Fruit fly (Drosophila melanogaster) whole organism, embryonic: Measurements from ENCODE around the gene CG46303.

Experiments
- Adf1 ChIP-seq: fragments of 200-800 bp; sonication (Bioruptor generic); IDR thresholded peaks from 2 replicates; pipeline ENCODE4 v1.3.6; 2022; ENCODE audit warnings: missing biosample characterization, missing genetic modification characterization
- CG12391 ChIP-seq: fragments of 200-800 bp; sonication (Bioruptor generic); optimal IDR thresholded peaks from 3 replicates; lab custom pipeline; 2018; ENCODE audit warnings: missing biosample characterization, mild to moderate bottlenecking, missing genetic modification characterization, moderate library complexity
- CG1603 ChIP-seq: fragments of 200-800 bp; sonication (Bioruptor generic); optimal IDR thresholded peaks from 2 replicates; lab custom pipeline; 2019; ENCODE audit warnings: missing biosample characterization, mild to moderate bottlenecking, missing genetic modification characterization, moderate library complexity
- CG2199 ChIP-seq: fragments of 200-800 bp; sonication (Bioruptor generic); IDR thresholded peaks from 3 replicates; pipeline ENCODE4 v1.3.6; 2022; ENCODE audit warnings: missing biosample characterization, missing genetic modification characterization
- CG2202 ChIP-seq: fragments of 200-800 bp; sonication (Bioruptor generic); optimal IDR thresholded peaks from 2 replicates; lab custom pipeline; 2018; ENCODE audit warnings: missing biosample characterization, mild to moderate bottlenecking, missing genetic modification characterization
- CG30431 ChIP-seq: fragments of 200-800 bp; sonication (Bioruptor generic); optimal IDR thresholded peaks from 2 replicates; lab custom pipeline; 2017; ENCODE audit warnings: missing biosample characterization, missing genetic modification characterization
- CG3065 ChIP-seq: fragments of 200-800 bp; sonication (Bioruptor generic); optimal IDR thresholded peaks from 2 replicates; lab custom pipeline; 2016; ENCODE audit warnings: missing biosample characterization, missing genetic modification characterization
- CG34376 ChIP-seq: fragments of 200-800 bp; sonication (Bioruptor generic); optimal IDR thresholded peaks from 2 replicates; lab custom pipeline; 2018; ENCODE audit warnings: missing biosample characterization, mild to moderate bottlenecking, missing genetic modification characterization
- CG6683 ChIP-seq: fragments of 200-800 bp; sonication (Bioruptor generic); optimal IDR thresholded peaks from 2 replicates; lab custom pipeline; 2017; ENCODE audit warnings: missing biosample characterization, mild to moderate bottlenecking, missing genetic modification characterization, missing genetic modification reagents
- CG8290 ChIP-seq, 3 experiments: fragments of 200-800 bp; sonication (Bioruptor generic); optimal IDR thresholded peaks; 2 replicates each; lab custom pipeline; 2016 to 2019; ENCODE audit warnings: missing biosample characterization in 3 of 3, missing genetic modification characterization in 3 of 3, mild to moderate bottlenecking in 2 of 3, moderate library complexity in 1 of 3
- CG9727 ChIP-seq: fragments of 200-800 bp; sonication (Bioruptor generic); optimal IDR thresholded peaks from 3 replicates; lab custom pipeline; 2017; ENCODE audit warnings: missing biosample characterization, mild to moderate bottlenecking, missing genetic modification characterization
- Doc2 ChIP-seq: fragments of 200-800 bp; sonication (Bioruptor generic); IDR thresholded peaks from 2 replicates; pipeline ENCODE4 v1.3.6; 2022; ENCODE audit warnings: missing biosample characterization, missing genetic modification characterization
- Dp ChIP-seq: fragments of 200-800 bp; sonication (Bioruptor generic); optimal IDR thresholded peaks from 2 replicates; lab custom pipeline; 2018; ENCODE audit warnings: missing biosample characterization, mild to moderate bottlenecking, missing genetic modification characterization, moderate library complexity
- Drgx ChIP-seq: fragments of 200-800 bp; sonication (Bioruptor generic); IDR thresholded peaks from 2 replicates; pipeline ENCODE4 v1.3.6; 2022; ENCODE audit warnings: missing biosample characterization, missing genetic modification characterization
- E2f2 ChIP-seq: fragments of 200-800 bp; sonication (Bioruptor generic); IDR thresholded peaks from 2 replicates; pipeline ENCODE4 v1.3.6; 2022; ENCODE audit warnings: missing biosample characterization, missing genetic modification characterization
- HmgD ChIP-seq: fragments of 200-800 bp; sonication (Bioruptor generic); optimal IDR thresholded peaks from 3 replicates; lab custom pipeline; 2016; ENCODE audit warnings: missing biosample characterization, missing genetic modification characterization
- Med ChIP-seq: fragments of 200-800 bp; sonication (Bioruptor generic); peaks from one replicate; lab custom pipeline; 2016; ENCODE audit warnings: missing biosample characterization, missing genetic modification characterization, mild to moderate bottlenecking, inconsistent platforms, moderate library complexity
- Opbp ChIP-seq: fragments of 200-800 bp; sonication (Bioruptor generic); IDR thresholded peaks from 3 replicates; pipeline ENCODE4 v1.3.6; 2022; ENCODE audit warnings: missing biosample characterization, missing genetic modification characterization; ENCODE audit not compliant: partially characterized antibody
- Pdp1 ChIP-seq, 2 experiments: fragments of 200-800 bp; sonication (Bioruptor generic); optimal IDR thresholded peaks; 3 replicates each; lab custom pipeline; 2016; ENCODE audit warnings: missing biosample characterization in 2 of 2, missing genetic modification characterization in 2 of 2, mild to moderate bottlenecking in 1 of 2, moderate library complexity in 1 of 2
- Sry-β ChIP-seq: fragments of 200-800 bp; sonication (Bioruptor generic); optimal IDR thresholded peaks from 2 replicates; lab custom pipeline; 2018; ENCODE audit warnings: missing biosample characterization, mild to moderate bottlenecking, missing genetic modification characterization, moderate library complexity
- ab ChIP-seq: fragments of 200-800 bp; sonication (Bioruptor generic); optimal IDR thresholded peaks from 2 replicates; lab custom pipeline; 2016; ENCODE audit warnings: missing biosample characterization, missing genetic modification characterization
- bbx ChIP-seq: fragments of 200-800 bp; sonication (Bioruptor generic); IDR thresholded peaks from 2 replicates; pipeline ENCODE4 v1.3.6; 2022; ENCODE audit warnings: missing biosample characterization, missing genetic modification characterization; ENCODE audit not compliant: partially characterized antibody
- chinmo ChIP-seq: fragments of 200-800 bp; sonication (Bioruptor generic); IDR thresholded peaks from 4 replicates; pipeline ENCODE4 v1.3.6; 2022; ENCODE audit warnings: missing biosample characterization, missing genetic modification characterization; ENCODE audit not compliant: partially characterized antibody
- crp ChIP-seq, 2 experiments: fragments of 200-800 bp; sonication (Bioruptor generic); optimal IDR thresholded peaks; 2 replicates in 1 of 2; 3 replicates in 1 of 2; lab custom pipeline; 2017; ENCODE audit warnings: missing biosample characterization in 2 of 2, missing genetic modification characterization in 2 of 2, mild to moderate bottlenecking in 1 of 2, moderate library complexity in 1 of 2
- cwo ChIP-seq: fragments of 200-800 bp; sonication (Bioruptor generic); optimal IDR thresholded peaks from 3 replicates; lab custom pipeline; 2017; ENCODE audit warnings: missing biosample characterization, missing genetic modification characterization, mild to moderate bottlenecking, moderate library complexity, missing genetic modification reagents
- eve ChIP-seq, 2 experiments: fragments of >200 bp; optimal IDR thresholded peaks; 2 replicates each; lab custom pipeline; 2017; ENCODE audit warnings: missing biosample characterization in 2 of 2, missing genetic modification characterization in 2 of 2
- exex ChIP-seq: fragments of 200-800 bp; sonication (Bioruptor generic); optimal IDR thresholded peaks from 4 replicates; lab custom pipeline; 2018; ENCODE audit warnings: missing biosample characterization, mild to moderate bottlenecking, missing genetic modification characterization, moderate library complexity
- gce ChIP-seq: fragments of 200-800 bp; sonication (Bioruptor generic); IDR thresholded peaks from 3 replicates; pipeline ENCODE4 v1.3.6; 2022; ENCODE audit warnings: missing biosample characterization, missing genetic modification characterization
- grn ChIP-seq: fragments of 200-800 bp; sonication (Bioruptor generic); optimal IDR thresholded peaks from 3 replicates; lab custom pipeline; 2017; ENCODE audit warnings: missing biosample characterization, missing genetic modification characterization
- jigr1 ChIP-seq: fragments of 200-800 bp; sonication (Bioruptor generic); IDR thresholded peaks from 3 replicates; pipeline ENCODE4 v1.3.6; 2022; ENCODE audit warnings: missing biosample characterization, missing genetic modification characterization
- mirr ChIP-seq: fragments of 200-800 bp; sonication (Bioruptor generic); optimal IDR thresholded peaks from 3 replicates; lab custom pipeline; 2018; ENCODE audit warnings: missing biosample characterization, mild to moderate bottlenecking, missing genetic modification characterization
- pros ChIP-seq: fragments of 200-800 bp; sonication (Bioruptor generic); optimal IDR thresholded peaks from 3 replicates; lab custom pipeline; 2019; ENCODE audit warnings: missing biosample characterization, mild to moderate bottlenecking, missing genetic modification characterization, moderate library complexity
- repo ChIP-seq: fragments of 200-800 bp; sonication (Bioruptor generic); optimal IDR thresholded peaks from 2 replicates; lab custom pipeline; 2016; ENCODE audit warnings: missing biosample characterization, missing genetic modification characterization
- sc ChIP-seq, 3 experiments: fragments of >200 bp in 2 of 3; fragments of 200-800 bp in 1 of 3; sonication (Bioruptor generic) in 1 of 3; optimal IDR thresholded peaks; 2 replicates in 2 of 3; 3 replicates in 1 of 3; lab custom pipeline; 2017; ENCODE audit warnings: mild to moderate bottlenecking in 1 of 3, missing biosample characterization in 1 of 3, missing genetic modification characterization in 1 of 3, missing genetic modification reagents in 1 of 3
- stwl ChIP-seq: fragments of 200-800 bp; sonication (Bioruptor generic); optimal IDR thresholded peaks from 3 replicates; lab custom pipeline; 2018; ENCODE audit warnings: missing biosample characterization, mild to moderate bottlenecking, missing genetic modification characterization, moderate library complexity
- sug ChIP-seq: fragments of 200-800 bp; optimal IDR thresholded peaks from 2 replicates; lab custom pipeline; 2019; ENCODE audit warnings: missing biosample characterization, mild to moderate bottlenecking, missing genetic modification characterization, moderate library complexity
- trem ChIP-seq: fragments of 200-800 bp; optimal IDR thresholded peaks from 3 replicates; lab custom pipeline; 2019; ENCODE audit warnings: missing biosample characterization, mild to moderate bottlenecking, missing genetic modification characterization, moderate library complexity

The CG46303 gene

DNA sequence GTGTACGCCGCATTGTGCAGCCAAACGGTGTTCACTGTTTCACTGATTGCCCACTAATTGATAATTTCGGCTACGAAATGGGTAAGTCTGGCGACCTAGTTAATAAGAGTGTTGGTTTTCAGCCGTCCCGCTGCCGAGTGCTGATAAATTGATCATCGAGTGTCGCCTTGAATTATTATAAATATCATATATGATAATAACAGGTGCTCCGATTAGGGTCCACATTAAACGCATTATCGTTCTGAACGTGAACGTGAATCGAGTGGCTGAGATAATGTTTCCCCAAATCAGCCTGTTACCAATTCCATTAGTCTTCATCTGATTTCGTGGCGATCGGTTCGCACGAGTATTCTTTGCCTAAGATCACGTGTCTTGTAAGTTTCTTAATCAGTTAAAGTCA, 19.5 kb downstream of the CG46303 start:
- TF ChIP-seq Sry-β (GFP tag; lab: Kevin White, UChicago): no peak
- TF ChIP-seq HmgD: no peak
- TF ChIP-seq mirr (GFP tag; lab: Kevin White, UChicago): peak; percentile 75
- TF ChIP-seq grn: peak; percentile 82
- TF ChIP-seq sug: peak; percentile 74
- TF ChIP-seq jigr1 (GFP tag; lab: Robert Waterston, UW): no peak
- peak; percentile 73 for TF ChIP-seq CG34376 (GFP tag; lab: Kevin White, UChicago)
- TF ChIP-seq cwo: peak; percentile 88
- TF ChIP-seq sc (optimal IDR thresholded peaks at IDR 0.05; lab: Kevin White, UChicago): no peak
- TF ChIP-seq sc (GFP tag; optimal IDR thresholded peaks at IDR 0.05; lab: Kevin White, UChicago): no peak
- TF ChIP-seq Med (GFP tag; lab: Kevin White, UChicago): peak; percentile 21
- TF ChIP-seq Pdp1 (GFP tag; optimal IDR thresholded peaks at IDR 0.05; lab: Kevin White, UChicago): peak in 1 of 2 experiments; percentile 22
- TF ChIP-seq eve (GFP tag; optimal IDR thresholded peaks at IDR 0.05; lab: Kevin White, UChicago): no peak
- 0 out of 4 replicates have a peak, but pooled peaks have one; percentile 17 for TF ChIP-seq chinmo (GFP tag; lab: Robert Waterston, UW)
- no peak for TF ChIP-seq pros (GFP tag; lab: Kevin White, UChicago)
- no peak for TF ChIP-seq CG2202 (tag; lab: Kevin White, UChicago)
- no peak for TF ChIP-seq Opbp (GFP tag; lab: Robert Waterston, UW)
- no peak for TF ChIP-seq bbx (GFP tag; lab: Robert Waterston, UW)
- peak; percentile 96 for TF ChIP-seq exex (tag; lab: Kevin White, UChicago)
- TF ChIP-seq E2f2 (GFP tag; lab: Robert Waterston, UW): no peak
- no peak for TF ChIP-seq trem
- no peak for TF ChIP-seq CG30431
- TF ChIP-seq CG8290 (GFP tag; optimal IDR thresholded peaks at IDR 0.05; lab: Kevin White, UChicago): no peak
- TF ChIP-seq CG8290 (tag; optimal IDR thresholded peaks at IDR 0.05; lab: Kevin White, UChicago): no peak
- TF ChIP-seq CG6683 (GFP tag; lab: Kevin White, UChicago): no peak
- no peak for TF ChIP-seq stwl (tag; lab: Kevin White, UChicago)
- no peak for TF ChIP-seq CG12391 (tag; lab: Kevin White, UChicago)

DNA sequence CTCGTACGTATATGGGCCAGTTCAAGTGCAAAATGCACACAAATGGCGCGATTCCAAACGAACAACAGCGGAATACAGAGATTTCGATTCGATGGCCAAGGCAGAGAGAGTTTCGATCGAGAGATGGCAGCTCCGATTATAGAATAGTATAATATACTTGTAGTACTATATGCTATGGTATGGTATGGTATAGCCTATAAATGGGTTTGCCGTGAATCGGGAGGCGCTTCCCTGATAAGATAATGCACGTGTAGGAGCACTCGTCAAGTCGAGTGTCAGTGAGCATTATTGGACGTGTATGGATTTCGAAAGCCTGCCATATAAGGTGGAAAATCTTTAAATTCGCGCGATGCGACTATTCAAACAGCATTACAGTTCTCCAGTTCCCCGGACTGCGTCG, 21.7 kb downstream of the CG46303 start:
- TF ChIP-seq Drgx (GFP tag; lab: Robert Waterston, UW): no peak
- no peak for TF ChIP-seq CG1603 (tag; lab: Kevin White, UChicago)
- no peak for TF ChIP-seq crp (GFP tag; optimal IDR thresholded peaks at IDR 0.05; lab: Kevin White, UChicago)
- peak; percentile 64; the same call in 1 of the 3 replicates for TF ChIP-seq CG2199 (GFP tag; lab: Robert Waterston, UW)
- TF ChIP-seq repo (GFP tag; lab: Kevin White, UChicago): no peak
- no peak for TF ChIP-seq gce (GFP tag; lab: Robert Waterston, UW)
- TF ChIP-seq CG9727 (GFP tag; lab: Kevin White, UChicago): no peak
- no peak for TF ChIP-seq Adf1 (GFP tag; lab: Robert Waterston, UW)
- no peak for TF ChIP-seq ab (GFP tag; lab: Kevin White, UChicago)
- no peak for TF ChIP-seq CG3065 (GFP tag; lab: Kevin White, UChicago)
- no peak for TF ChIP-seq Doc2 (GFP tag; lab: Robert Waterston, UW)
- TF ChIP-seq grn: peak; percentile 12
- no peak for TF ChIP-seq Dp
- TF ChIP-seq, all 482 proteins: peak for 2
